Fruit fly (Drosophila melanogaster): Measurements from ENCODE around the gene CG15258.

CG15258 gene

dm6 chr2L:15401860-15402259 lies 40.4 kb upstream of the CG15258 start:
- no peak for TF ChIP-seq Pif1B (GFP tag; optimal IDR thresholded peaks at IDR 0.05)
- no peak for TF ChIP-seq CG9948 (tag; optimal IDR thresholded peaks at IDR 0.05)
- peak; percentile 27 for TF ChIP-seq CG17806 (tag; optimal IDR thresholded peaks at IDR 0.05)
- TF ChIP-seq CG14655 (GFP tag; optimal IDR thresholded peaks at IDR 0.05), result no peak
- TF ChIP-seq CG8159 (tag; optimal IDR thresholded peaks at IDR 0.05), result peak; percentile 21
- TF ChIP-seq Snoo (tag; optimal IDR thresholded peaks at IDR 0.05), result no peak
- TF ChIP-seq fd96Ca (GFP tag; IDR thresholded peaks at IDR 0.05), result no peak

DNA sequence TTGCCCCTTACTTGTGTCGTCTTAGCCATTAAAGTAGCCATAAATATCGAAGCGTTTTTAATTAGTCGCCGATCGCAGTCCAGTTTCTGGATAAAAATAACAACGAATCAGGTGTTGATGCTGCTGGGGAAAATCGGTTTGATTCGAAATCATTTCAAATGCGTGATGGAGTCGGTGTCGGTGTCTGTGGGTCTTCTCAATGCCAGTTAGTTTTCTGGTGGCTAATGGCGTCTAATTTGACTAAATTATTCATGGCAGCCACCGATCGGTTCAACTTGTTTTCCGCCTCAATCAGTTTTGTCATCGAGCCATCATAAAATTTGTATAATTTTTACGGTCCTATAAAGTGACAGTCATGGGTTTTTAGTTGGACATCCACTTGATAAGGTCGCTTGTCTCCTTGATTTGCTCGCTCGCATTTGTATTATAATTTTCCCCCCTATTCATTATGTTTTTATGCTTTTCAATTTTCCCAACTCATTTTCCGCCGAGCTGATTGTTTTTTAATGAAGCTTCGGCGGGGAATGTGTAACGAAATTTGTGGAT lies 39.0 kb upstream of the CG15258 start:
- TF ChIP-seq D1 (tag; optimal IDR thresholded peaks at IDR 0.05) (no peak), rn (GFP tag; IDR thresholded peaks at IDR 0.05) (no peak), Pif1B (GFP tag; optimal IDR thresholded peaks at IDR 0.05) (no peak), CG14655 (GFP tag; optimal IDR thresholded peaks at IDR 0.05) (no peak)

dm6 chr2L:15396796-15397195 lies 35.4 kb upstream of the CG15258 start:
- no peak for TF ChIP-seq Ets98B (GFP tag; IDR thresholded peaks at IDR 0.05)
- TF ChIP-seq rn (GFP tag; IDR thresholded peaks at IDR 0.05), result no peak
- no peak for TF ChIP-seq CG4496 (GFP tag; IDR thresholded peaks at IDR 0.05)
- TF ChIP-seq CG8159 (tag; optimal IDR thresholded peaks at IDR 0.05), result peak; percentile 56
- TF ChIP-seq CG14655 (GFP tag; optimal IDR thresholded peaks at IDR 0.05), result peak; percentile 37
- no peak for TF ChIP-seq CG8301 (tag; optimal IDR thresholded peaks at IDR 0.05)
- TF ChIP-seq gl (tag; optimal IDR thresholded peaks at IDR 0.05), result no peak
- no peak for TF ChIP-seq Pif1B (GFP tag; optimal IDR thresholded peaks at IDR 0.05)
- TF ChIP-seq CG17806 (tag; optimal IDR thresholded peaks at IDR 0.05), result peak; percentile 59
- peak; percentile 60 for TF ChIP-seq CG9948 (tag; optimal IDR thresholded peaks at IDR 0.05)
- TF ChIP-seq CG32121 (GFP tag; IDR thresholded peaks at IDR 0.05), result no peak
- peak; percentile 58 for TF ChIP-seq CG15710 (tag; optimal IDR thresholded peaks at IDR 0.05)
- TF ChIP-seq EcR (GFP tag; optimal IDR thresholded peaks at IDR 0.05), result no peak
- no peak for TF ChIP-seq CG12605 (GFP tag; IDR thresholded peaks at IDR 0.05)
- TF ChIP-seq Snoo (tag; optimal IDR thresholded peaks at IDR 0.05), result no peak
- TF ChIP-seq fd96Ca (GFP tag; IDR thresholded peaks at IDR 0.05), result no peak
- TF ChIP-seq D1 (tag; optimal IDR thresholded peaks at IDR 0.05), result no peak
- peak; percentile 25 for TF ChIP-seq CG34367 (tag; optimal IDR thresholded peaks at IDR 0.05)
- no peak for TF ChIP-seq CG10348 (GFP tag; IDR thresholded peaks at IDR 0.05)
- TF ChIP-seq CG13204 (GFP tag; optimal IDR thresholded peaks at IDR 0.05), result no peak
- no peak for TF ChIP-seq Pif1A (GFP tag; optimal IDR thresholded peaks at IDR 0.05)

DNA sequence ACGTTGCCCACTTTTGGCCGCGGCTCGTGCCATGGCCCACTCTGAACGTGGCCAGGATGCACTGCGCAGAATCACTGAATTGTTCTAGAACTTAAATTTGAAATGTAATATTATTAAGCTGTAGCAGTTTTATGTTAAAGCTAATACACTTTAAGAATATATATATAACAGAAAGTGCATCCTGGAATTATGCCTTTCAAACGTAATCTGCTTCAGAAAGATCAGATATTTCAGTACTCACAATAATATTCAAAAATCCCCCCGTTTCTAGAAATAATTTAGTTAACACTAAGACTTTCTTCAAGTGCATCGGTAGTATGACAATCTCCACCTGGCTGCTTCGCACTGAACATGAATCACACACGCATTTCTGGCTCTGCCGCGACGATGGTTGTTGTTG lies 30.9 kb upstream of the CG15258 start:
- no peak for TF ChIP-seq CG13204 (GFP tag; optimal IDR thresholded peaks at IDR 0.05)
- TF ChIP-seq CG14655 (GFP tag; optimal IDR thresholded peaks at IDR 0.05), result peak; percentile 76
- TF ChIP-seq CG8301 (tag; optimal IDR thresholded peaks at IDR 0.05), result peak; percentile 63
- TF ChIP-seq CG9948 (tag; optimal IDR thresholded peaks at IDR 0.05), result peak; percentile 57
- TF ChIP-seq CG4496 (GFP tag; IDR thresholded peaks at IDR 0.05), result peak; percentile 71
- TF ChIP-seq Pif1A (GFP tag; optimal IDR thresholded peaks at IDR 0.05), result peak; percentile 46
- TF ChIP-seq CG15710 (tag; optimal IDR thresholded peaks at IDR 0.05), result peak; percentile 76
- TF ChIP-seq rn (GFP tag; IDR thresholded peaks at IDR 0.05), result no peak
- TF ChIP-seq Ets98B (GFP tag; IDR thresholded peaks at IDR 0.05), result peak; percentile 70
- TF ChIP-seq Pif1B (GFP tag; optimal IDR thresholded peaks at IDR 0.05), result peak; percentile 8
- TF ChIP-seq gl (tag; optimal IDR thresholded peaks at IDR 0.05), result no peak
- no peak for TF ChIP-seq D1 (tag; optimal IDR thresholded peaks at IDR 0.05)
- TF ChIP-seq Snoo (tag; optimal IDR thresholded peaks at IDR 0.05), result no peak
- TF ChIP-seq CG10348 (GFP tag; IDR thresholded peaks at IDR 0.05), result peak; percentile 43; the same call in 1 of the 2 replicates
- TF ChIP-seq CG8159 (tag; optimal IDR thresholded peaks at IDR 0.05), result peak; percentile 23
- TF ChIP-seq CG32121 (GFP tag; IDR thresholded peaks at IDR 0.05), result peak; percentile 87
- TF ChIP-seq fd96Ca (GFP tag; IDR thresholded peaks at IDR 0.05), result peak; percentile 73
- TF ChIP-seq CG17806 (tag; optimal IDR thresholded peaks at IDR 0.05), result peak; percentile 11
- TF ChIP-seq EcR (GFP tag; optimal IDR thresholded peaks at IDR 0.05), result no peak
- peak; percentile 55; the same call in 1 of the 2 replicates for TF ChIP-seq CG12605 (GFP tag; IDR thresholded peaks at IDR 0.05)
- peak; percentile 62 for TF ChIP-seq CG34367 (tag; optimal IDR thresholded peaks at IDR 0.05)

- TF ChIP-seq CG17806 (tag; optimal IDR thresholded peaks at IDR 0.05), result peak; percentile 70
- no peak for TF ChIP-seq Snoo (tag; optimal IDR thresholded peaks at IDR 0.05)
- peak; percentile 58 for TF ChIP-seq CG34367 (tag; optimal IDR thresholded peaks at IDR 0.05)
- no peak for TF ChIP-seq gl (tag; optimal IDR thresholded peaks at IDR 0.05)
- peak; percentile 63 for TF ChIP-seq CG9948 (tag; optimal IDR thresholded peaks at IDR 0.05)
- no peak for TF ChIP-seq CG12605 (GFP tag; IDR thresholded peaks at IDR 0.05)
- TF ChIP-seq D1 (tag; optimal IDR thresholded peaks at IDR 0.05), result peak; percentile 38
- TF ChIP-seq CG15710 (tag; optimal IDR thresholded peaks at IDR 0.05), result peak; percentile 66
- TF ChIP-seq Pif1A (GFP tag; optimal IDR thresholded peaks at IDR 0.05), result no peak
- TF ChIP-seq EcR (GFP tag; optimal IDR thresholded peaks at IDR 0.05), result no peak
- TF ChIP-seq CG8159 (tag; optimal IDR thresholded peaks at IDR 0.05), result peak; percentile 78
- TF ChIP-seq CG32121 (GFP tag; IDR thresholded peaks at IDR 0.05), result no peak
- TF ChIP-seq rn (GFP tag; IDR thresholded peaks at IDR 0.05), result no peak
- TF ChIP-seq CG13204 (GFP tag; optimal IDR thresholded peaks at IDR 0.05), result no peak
- TF ChIP-seq CG4496 (GFP tag; IDR thresholded peaks at IDR 0.05), result no peak
- no peak for TF ChIP-seq Ets98B (GFP tag; IDR thresholded peaks at IDR 0.05)
- TF ChIP-seq CG8301 (tag; optimal IDR thresholded peaks at IDR 0.05), result no peak
- TF ChIP-seq CG14655 (GFP tag; optimal IDR thresholded peaks at IDR 0.05), result no peak
- no peak for TF ChIP-seq Pif1B (GFP tag; optimal IDR thresholded peaks at IDR 0.05)
- TF ChIP-seq CG10348 (GFP tag; IDR thresholded peaks at IDR 0.05), result no peak
- no peak for TF ChIP-seq fd96Ca (GFP tag; IDR thresholded peaks at IDR 0.05)
Measured at dm6 chr2L:15390421-15390820, 29.0 kb upstream of the CG15258 start.

dm6 chr2L:15388980-15389379 lies 27.6 kb upstream of the CG15258 start:
- TF ChIP-seq Pif1A (GFP tag; optimal IDR thresholded peaks at IDR 0.05) (peak; percentile 51), D1 (tag; optimal IDR thresholded peaks at IDR 0.05) (peak; percentile 74), CG4496 (GFP tag; IDR thresholded peaks at IDR 0.05) (no peak), CG10348 (GFP tag; IDR thresholded peaks at IDR 0.05) (no peak), fd96Ca (GFP tag; IDR thresholded peaks at IDR 0.05) (no peak), CG8301 (tag; optimal IDR thresholded peaks at IDR 0.05) (no peak), Pif1B (GFP tag; optimal IDR thresholded peaks at IDR 0.05) (peak; percentile 36), CG34367 (tag; optimal IDR thresholded peaks at IDR 0.05) (peak; percentile 86), CG9948 (tag; optimal IDR thresholded peaks at IDR 0.05) (peak; percentile 88), CG15710 (tag; optimal IDR thresholded peaks at IDR 0.05) (peak; percentile 94), CG14655 (GFP tag; optimal IDR thresholded peaks at IDR 0.05) (peak; percentile 21), CG32121 (GFP tag; IDR thresholded peaks at IDR 0.05) (no peak), EcR (GFP tag; optimal IDR thresholded peaks at IDR 0.05) (no peak), gl (tag; optimal IDR thresholded peaks at IDR 0.05) (peak; percentile 63), CG13204 (GFP tag; optimal IDR thresholded peaks at IDR 0.05) (peak; percentile 38), CG8159 (tag; optimal IDR thresholded peaks at IDR 0.05) (peak; percentile 92), Ets98B (GFP tag; IDR thresholded peaks at IDR 0.05) (no peak), CG12605 (GFP tag; IDR thresholded peaks at IDR 0.05) (no peak), Snoo (tag; optimal IDR thresholded peaks at IDR 0.05) (peak; percentile 66), CG17806 (tag; optimal IDR thresholded peaks at IDR 0.05) (peak; percentile 85), rn (GFP tag; IDR thresholded peaks at IDR 0.05) (no peak)

All from whole organism, pupa.